Fruit fly (Drosophila melanogaster): ENCODE measurements around the gene Pp2B-14D.

Gene Pp2B-14D

DNA sequence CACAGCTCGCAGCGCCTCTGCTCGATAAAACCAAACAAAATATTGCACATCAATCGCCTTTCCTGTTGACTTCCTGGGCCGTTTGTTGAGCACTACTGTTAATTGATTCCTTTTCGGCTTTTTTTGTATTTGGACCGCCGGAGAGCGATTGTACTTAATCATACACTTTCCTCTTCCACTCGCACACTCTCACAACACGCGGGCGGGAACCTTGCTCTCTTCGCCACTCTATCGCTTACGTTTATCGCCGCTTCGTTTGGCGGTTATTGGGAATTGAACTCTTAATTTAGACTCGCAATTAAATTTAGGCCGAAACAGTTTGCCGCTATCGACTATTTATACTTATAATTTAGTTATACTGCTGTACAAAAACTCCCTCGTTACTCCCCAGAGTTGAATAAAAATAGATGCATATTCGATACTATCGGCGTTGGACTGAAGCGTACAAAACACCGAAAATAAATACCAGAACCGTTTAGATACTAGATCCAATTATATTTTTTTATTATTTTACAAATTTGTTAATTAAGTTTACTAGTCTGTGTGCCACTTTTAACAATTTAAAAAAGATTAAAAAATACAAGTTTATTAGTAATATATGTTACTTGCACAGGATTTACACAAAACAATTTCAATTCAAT, 6.2 kb downstream of the Pp2B-14D start, which contains the start of gene Arp2 (continued):
- TF ChIP-seq CG3995 (GFP tag; optimal IDR thresholded peaks at IDR 0.05) (no peak), Dref (GFP tag; IDR thresholded peaks at IDR 0.05) (peak; percentile 36; the same call in 1 of the 2 replicates), ci (GFP tag; IDR thresholded peaks at IDR 0.05) (0 out of 3 replicates have a peak, but pooled peaks have one; percentile 12), Dll (GFP tag; IDR thresholded peaks at IDR 0.05; ENCODE audit: partially characterized antibody) (peak; percentile 72; the same call in 3 of the 4 replicates), seq (GFP tag; IDR thresholded peaks at IDR 0.05) (no peak), Poxn (GFP tag; IDR thresholded peaks at IDR 0.05) (no peak), CG12659 (GFP tag; optimal IDR thresholded peaks at IDR 0.05) (no peak), CG17186 (GFP tag; optimal IDR thresholded peaks at IDR 0.05) (no peak), CG4328 (GFP tag; optimal IDR thresholded peaks at IDR 0.05) (no peak), danr (GFP tag; IDR thresholded peaks at IDR 0.05) (no peak), zf30C (GFP tag; optimal IDR thresholded peaks at IDR 0.05) (no peak), zfh1 (GFP tag; IDR thresholded peaks at IDR 0.05) (no peak), D19A (tag; optimal IDR thresholded peaks at IDR 0.05) (peak; percentile 3), dimm (GFP tag; IDR thresholded peaks at IDR 0.05) (no peak), CG13624 (GFP tag; optimal IDR thresholded peaks at IDR 0.05) (no peak), CG2120 (GFP tag; optimal IDR thresholded peaks at IDR 0.05) (no peak), BEAF-32 (GFP tag; optimal IDR thresholded peaks at IDR 0.05) (peak; percentile 79), Hmr (GFP tag; optimal IDR thresholded peaks at IDR 0.05) (no peak), usp (GFP tag; optimal IDR thresholded peaks at IDR 0.05) (no peak), CG10321 (GFP tag; IDR thresholded peaks at IDR 0.05) (no peak), ssp (GFP tag; IDR thresholded peaks at IDR 0.05) (no peak), Doc3 (GFP tag; IDR thresholded peaks at IDR 0.05; ENCODE audit: partially characterized antibody) (peak; percentile 63; the same call in 2 of the 3 replicates), CG30020 (tag; optimal IDR thresholded peaks at IDR 0.05) (peak; percentile 35), CG18476 (GFP tag; optimal IDR thresholded peaks at IDR 0.05) (no peak), Trl (optimal IDR thresholded peaks at IDR 0.05) (peak; percentile 55 to 70), Trl (GFP tag; optimal IDR thresholded peaks at IDR 0.05) (no peak), CG34224 (GFP tag; IDR thresholded peaks at IDR 0.05; ENCODE audit: partially characterized antibody) (peak; percentile 69), CG13287 (GFP tag; IDR thresholded peaks at IDR 0.05; ENCODE audit: partially characterized antibody) (peak; percentile 68), CG10366 (GFP tag; IDR thresholded peaks at IDR 0.05) (no peak), CG3847 (GFP tag; IDR thresholded peaks at IDR 0.05) (no peak), CG10979 (tag; optimal IDR thresholded peaks at IDR 0.05) (no peak), CG14014 (GFP tag; IDR thresholded peaks at IDR 0.05) (no peak), rib (GFP tag; IDR thresholded peaks at IDR 0.05) (no peak), CG32772 (GFP tag; IDR thresholded peaks at IDR 0.05) (no peak), CG11560 (tag; IDR thresholded peaks at IDR 0.05) (no peak), corto (GFP tag; optimal IDR thresholded peaks at IDR 0.05) (no peak), CG10431 (GFP tag; optimal IDR thresholded peaks at IDR 0.05) (no peak), Ets97D (GFP tag; optimal IDR thresholded peaks at IDR 0.05) (no peak), Opbp (GFP tag; IDR thresholded peaks at IDR 0.05; ENCODE audit: partially characterized antibody) (peak; percentile 70; the same call in 2 of the 3 replicates), CG2889 (GFP tag; IDR thresholded peaks at IDR 0.05) (no peak), bbx (GFP tag; IDR thresholded peaks at IDR 0.05; ENCODE audit: partially characterized antibody) (peak; percentile 65), stwl (tag; optimal IDR thresholded peaks at IDR 0.05) (peak; percentile 15), nau (GFP tag; optimal IDR thresholded peaks at IDR 0.05) (no peak), Kr (GFP tag; optimal IDR thresholded peaks at IDR 0.05) (no peak), vnd (GFP tag; IDR thresholded peaks at IDR 0.05; ENCODE audit: partially characterized antibody) (peak; percentile 54; the same call in 1 of the 3 replicates), CG9797 (GFP tag; optimal IDR thresholded peaks at IDR 0.05) (peak; percentile 49), CG5180 (GFP tag; optimal IDR thresholded peaks at IDR 0.05) (no peak), tll (GFP tag; optimal IDR thresholded peaks at IDR 0.05) (no peak)

All from whole organism, embryonic.